Worm (Caenorhabditis elegans) whole organism, L4 larva: ENCODE data around the gene C54E4.4.
A peak's percentile ranks its signal among the peaks of the same experiment; 100 is the strongest.

Source experiments
- F10B5.3 ChIP-seq: sonication (generic microtip); optimal IDR thresholded peaks from 2 replicates; lab custom pipeline; 2016; ENCODE audit warnings: mild to moderate bottlenecking, missing genetic modification characterization, missing compliant biosample characterization
- F37D6.2 ChIP-seq: sonication (generic microtip); optimal IDR thresholded peaks from 2 replicates; lab custom pipeline; 2016; ENCODE audit warnings: mild to moderate bottlenecking, missing genetic modification characterization, missing compliant biosample characterization
- R02D3.7 ChIP-seq: fragments of 150-350 bp; sonication (generic microtip); optimal IDR thresholded peaks from 3 replicates; lab custom pipeline; 2014; ENCODE audit warnings: missing biosample characterization, missing genetic modification characterization
- Y48G9A.11 ChIP-seq: fragments of 200-800 bp; sonication (Bioruptor generic); IDR thresholded peaks from 2 replicates; pipeline ENCODE4 v1.3.6; 2022; ENCODE audit warnings: missing genetic modification reagents, missing genetic modification characterization, missing compliant biosample characterization
- Y75B8A.6 ChIP-seq: fragments of 200-800 bp; sonication (Bioruptor generic); IDR thresholded peaks from 2 replicates; pipeline ENCODE4 v1.3.6; 2022; ENCODE audit warnings: missing genetic modification reagents, missing genetic modification characterization, missing compliant biosample characterization
- ama-1 ChIP-seq: fragments of 150-350 bp; optimal IDR thresholded peaks from 2 replicates; lab custom pipeline; 2014; ENCODE audit warnings: inconsistent platforms, mixed read lengths
- ces-1 ChIP-seq: fragments of 150-350 bp; sonication (generic microtip); optimal IDR thresholded peaks from 4 replicates; lab custom pipeline; 2014; ENCODE audit warnings: missing biosample characterization, missing genetic modification reagents, missing genetic modification characterization
- dmd-6 ChIP-seq: fragments of 200-800 bp; sonication (Bioruptor generic); IDR thresholded peaks from 2 replicates; pipeline ENCODE4 v1.3.6; 2022; ENCODE audit warnings: missing genetic modification reagents, missing genetic modification characterization, missing compliant biosample characterization
- dpl-1 ChIP-seq: fragments of 150-350 bp; optimal IDR thresholded peaks from 2 replicates; lab custom pipeline; 2014; ENCODE audit warnings: missing biosample characterization, missing genetic modification reagents, missing genetic modification characterization
- duxl-1 ChIP-seq: sonication (generic microtip); optimal IDR thresholded peaks from 2 replicates; lab custom pipeline; 2016; ENCODE audit warnings: mild to moderate bottlenecking, missing genetic modification characterization, moderate library complexity, missing compliant biosample characterization; ENCODE audit not compliant: poor library complexity
- dve-1 ChIP-seq: sonication (generic microtip); optimal IDR thresholded peaks from 2 replicates; lab custom pipeline; 2017; ENCODE audit warnings: antibody characterized with exemption, mild to moderate bottlenecking, missing genetic modification characterization, missing compliant biosample characterization; ENCODE audit not compliant: insufficient read depth
- egl-27 ChIP-seq: sonication (generic microtip); optimal IDR thresholded peaks from 3 replicates; lab custom pipeline; 2017; ENCODE audit warnings: missing biosample characterization, missing genetic modification reagents, missing genetic modification characterization
- hif-1 ChIP-seq, 2 experiments: sonication (generic microtip); optimal IDR thresholded peaks; 2 replicates each; lab custom pipeline; 2016 to 2017; ENCODE audit warnings: missing compliant biosample characterization in 2 of 2, missing genetic modification characterization in 2 of 2, missing genetic modification reagents in 2 of 2, missing genotype in 2 of 2, mild to moderate bottlenecking in 1 of 2
- hlh-30 ChIP-seq: sonication (generic microtip); optimal IDR thresholded peaks from 2 replicates; lab custom pipeline; 2017; ENCODE audit warnings: antibody characterized with exemption, mild to moderate bottlenecking, missing genetic modification characterization, missing compliant biosample characterization; ENCODE audit not compliant: insufficient read depth
- hmg-1.1 ChIP-seq: fragments of 200-800 bp; sonication (Bioruptor generic); IDR thresholded peaks from 2 replicates; pipeline ENCODE4 v1.3.6; 2022; ENCODE audit warnings: missing genetic modification reagents, missing genetic modification characterization, missing compliant biosample characterization
- jun-1 ChIP-seq: fragments of 150-350 bp; optimal IDR thresholded peaks from 2 replicates; lab custom pipeline; 2014; ENCODE audit warnings: missing biosample characterization, missing genetic modification reagents, missing genetic modification characterization
- lin-1 ChIP-seq: fragments of 200-800 bp; sonication (Bioruptor generic); IDR thresholded peaks from 2 replicates; pipeline ENCODE4 v1.3.6; 2022; ENCODE audit warnings: missing genetic modification reagents, missing genetic modification characterization, missing compliant biosample characterization
- lin-29 ChIP-seq: fragments of 200-800 bp; sonication (Bioruptor generic); IDR thresholded peaks from 2 replicates; pipeline ENCODE4 v1.3.6; 2022; ENCODE audit warnings: missing genetic modification reagents, missing genetic modification characterization, missing compliant biosample characterization
- lin-38 ChIP-seq: fragments of 200-800 bp; sonication (Bioruptor generic); IDR thresholded peaks from 2 replicates; pipeline ENCODE4 v1.3.6; 2022; ENCODE audit warnings: missing genetic modification reagents, missing genetic modification characterization, missing compliant biosample characterization
- lsy-2 ChIP-seq, 2 experiments: fragments of 150-350 bp in 1 of 2; sonication (generic microtip) in 1 of 2; optimal IDR thresholded peaks; 2 replicates each; lab custom pipeline; 2014 to 2017; ENCODE audit warnings: missing biosample characterization in 2 of 2, missing genetic modification characterization in 2 of 2
- mdl-1 ChIP-seq, 2 experiments: fragments of 150-350 bp in 1 of 2; sonication (generic microtip) in 1 of 2; optimal IDR thresholded peaks; 2 replicates each; lab custom pipeline; 2014 to 2017; ENCODE audit warnings: missing biosample characterization in 2 of 2, missing genetic modification characterization in 2 of 2
- mep-1 ChIP-seq: fragments of 150-350 bp; sonication (generic microtip); optimal IDR thresholded peaks from 3 replicates; lab custom pipeline; 2014; ENCODE audit warnings: missing biosample characterization, missing genetic modification characterization
- mes-2 ChIP-seq: sonication (generic microtip); optimal IDR thresholded peaks from 2 replicates; lab custom pipeline; 2016; ENCODE audit warnings: missing genotype, mild to moderate bottlenecking, missing genetic modification characterization, missing compliant biosample characterization; ENCODE audit not compliant: poor library complexity, severe bottlenecking
- nhr-102 ChIP-seq: sonication (generic microtip); optimal IDR thresholded peaks from 2 replicates; lab custom pipeline; 2016; ENCODE audit warnings: mild to moderate bottlenecking, missing genetic modification characterization, moderate library complexity, missing compliant biosample characterization
- nhr-237 ChIP-seq: sonication (generic microtip); optimal IDR thresholded peaks from 2 replicates; lab custom pipeline; 2017; ENCODE audit warnings: missing biosample characterization, missing genetic modification characterization
- nhr-25 ChIP-seq: sonication (generic microtip); optimal IDR thresholded peaks from 2 replicates; lab custom pipeline; 2017; ENCODE audit warnings: missing genetic modification characterization, mild to moderate bottlenecking, missing compliant biosample characterization, antibody characterized with exemption, moderate library complexity, borderline replicate concordance; ENCODE audit not compliant: insufficient read depth
- nhr-28 ChIP-seq: fragments of 150-350 bp; optimal IDR thresholded peaks from 2 replicates; lab custom pipeline; 2014; ENCODE audit warnings: missing biosample characterization, missing genetic modification characterization
- nhr-48 ChIP-seq: sonication (generic microtip); optimal IDR thresholded peaks from 2 replicates; lab custom pipeline; 2016; ENCODE audit warnings: mild to moderate bottlenecking, missing genetic modification characterization, missing compliant biosample characterization
- nhr-6 ChIP-seq: fragments of 150-350 bp; optimal IDR thresholded peaks from 2 replicates; lab custom pipeline; 2014; ENCODE audit warnings: missing biosample characterization, missing genetic modification characterization
- nhr-77 ChIP-seq: fragments of 150-350 bp; optimal IDR thresholded peaks from 2 replicates; lab custom pipeline; 2014; ENCODE audit warnings: missing biosample characterization, missing genetic modification characterization
- pha-4 ChIP-seq, 2 experiments: fragments of 150-350 bp in 1 of 2; fragments of 200-800 bp in 1 of 2; sonication (Bioruptor generic) in 1 of 2; IDR thresholded peaks in 1 of 2; optimal IDR thresholded peaks in 1 of 2; 2 replicates each; pipeline versions ENCODE4 v1.3.6 to Lab custom; 2014 to 2022; ENCODE audit warnings: missing genetic modification characterization in 2 of 2, missing genetic modification reagents in 2 of 2, missing biosample characterization in 1 of 2, missing compliant biosample characterization in 1 of 2
- php-3 ChIP-seq: fragments of 200-800 bp; sonication (Bioruptor generic); IDR thresholded peaks from 2 replicates; pipeline ENCODE4 v1.3.6; 2022; ENCODE audit warnings: missing genetic modification reagents, missing genetic modification characterization, missing compliant biosample characterization
- pqm-1 ChIP-seq: sonication (generic microtip); optimal IDR thresholded peaks from 2 replicates; lab custom pipeline; 2017; ENCODE audit warnings: missing biosample characterization, missing genetic modification characterization
- rbr-2 ChIP-seq: sonication (generic microtip); optimal IDR thresholded peaks from 2 replicates; lab custom pipeline; 2016; ENCODE audit warnings: missing genotype, missing genetic modification characterization, missing compliant biosample characterization
- set-16 ChIP-seq: fragments of 200-800 bp; sonication (Bioruptor generic); IDR thresholded peaks from 2 replicates; pipeline ENCODE4 v1.3.6; 2022; ENCODE audit warnings: missing genetic modification reagents, missing genetic modification characterization, missing compliant biosample characterization
- snpc-4 ChIP-seq: fragments of 150-350 bp; optimal IDR thresholded peaks from 2 replicates; lab custom pipeline; 2014; ENCODE audit warnings: missing biosample characterization, missing genetic modification characterization
- spr-1 ChIP-seq: sonication (generic microtip); optimal IDR thresholded peaks from 2 replicates; lab custom pipeline; 2016; ENCODE audit warnings: mild to moderate bottlenecking, missing genetic modification characterization, missing compliant biosample characterization
- spr-3 ChIP-seq: fragments of 200-800 bp; sonication (Bioruptor generic); optimal IDR thresholded peaks from 2 replicates; lab custom pipeline; 2018; ENCODE audit warnings: mild to moderate bottlenecking, missing genetic modification characterization, missing compliant biosample characterization
- unc-130 ChIP-seq: sonication (generic microtip); optimal IDR thresholded peaks from 2 replicates; lab custom pipeline; 2016; ENCODE audit warnings: missing genetic modification reagents, missing genetic modification characterization, missing compliant biosample characterization
- unc-62 ChIP-seq, 3 experiments: fragments of 150-350 bp in 1 of 3; sonication (generic microtip); optimal IDR thresholded peaks in 2 of 3; peaks in 1 of 3; 1 replicate in 1 of 3; 2 replicates in 2 of 3; lab custom pipeline; 2014 to 2017; ENCODE audit warnings: missing biosample characterization in 3 of 3, missing genetic modification characterization in 3 of 3, missing genetic modification reagents in 3 of 3, missing genotype in 1 of 3
- zfp-3 ChIP-seq: fragments of 200-800 bp; sonication (Bioruptor generic); conservative IDR thresholded peaks from 2 replicates; pipeline ENCODE4 v1.3.6; 2022; ENCODE audit warnings: missing genetic modification reagents, missing genetic modification characterization, missing compliant biosample characterization
- ztf-7 ChIP-seq: fragments of 150-350 bp; optimal IDR thresholded peaks from 2 replicates; lab custom pipeline; 2014; ENCODE audit warnings: missing biosample characterization, missing genetic modification characterization

Gene C54E4.4

ce11 chrIV:2195598-2195997 is 27.2 kb upstream of the C54E4.4 start (continued):
- no peak for TF ChIP-seq rbr-2 (tag; lab: Kevin White, UChicago)

- TF ChIP-seq hif-1 (tag; optimal IDR thresholded peaks at IDR 0.05; lab: Kevin White, UChicago), result peak in 1 of 2 experiments; percentile 79
- TF ChIP-seq unc-62 (GFP tag; optimal IDR thresholded peaks at IDR 0.05 in 1 of 2; lab: Kevin White, UChicago), result peak in 1 of 2 experiments; percentile 68
- TF ChIP-seq unc-62 (tag; optimal IDR thresholded peaks at IDR 0.05; lab: Kevin White, UChicago), result no peak
- TF ChIP-seq nhr-48 (tag; lab: Kevin White, UChicago), result no peak
- no peak for TF ChIP-seq R02D3.7 (tag; lab: Kevin White, UChicago)
- TF ChIP-seq jun-1, result no peak
- TF ChIP-seq, all 104 proteins: peak for 2
Observed at ce11 chrIV:2193558-2193957, 25.1 kb upstream of the C54E4.4 start.

- TF ChIP-seq mdl-1 (tag; optimal IDR thresholded peaks at IDR 0.05; lab: Kevin White, UChicago), result no peak
- no peak for TF ChIP-seq nhr-237
- no peak for TF ChIP-seq hmg-1.1
- no peak for TF ChIP-seq egl-27
- TF ChIP-seq lsy-2 (tag; optimal IDR thresholded peaks at IDR 0.05; lab: Kevin White, UChicago), result peak in 1 of 2 experiments; percentile 5
- TF ChIP-seq nhr-28, result peak; percentile 26
- TF ChIP-seq dpl-1, result no peak
Observed at ce11 chrIV:2193037-2193436, 24.6 kb upstream of the C54E4.4 start.

- TF ChIP-seq unc-130 (GFP tag; lab: Kevin White, UChicago) (peak; percentile 23), F10B5.3 (tag; lab: Kevin White, UChicago) (peak; percentile 57), snpc-4 (tag; lab: Kevin White, UChicago) (no peak), duxl-1 (peak; percentile 31), lin-38 (peak; percentile 87), spr-1 (tag; lab: Kevin White, UChicago) (peak; percentile 65), pha-4 (GFP tag; IDR thresholded peaks at IDR 0.05; lab: Robert Waterston, UW) (peak; percentile 67; the same call in 1 of the 2 replicates), pha-4 (tag; optimal IDR thresholded peaks at IDR 0.05; lab: Kevin White, UChicago) (no peak), hmg-1.1 (peak; percentile 78), hif-1 (tag; optimal IDR thresholded peaks at IDR 0.05; lab: Kevin White, UChicago) (peak in 1 of 2 experiments; percentile 63), dve-1 (tag; lab: Kevin White, UChicago) (peak; percentile 82), lin-1 (GFP tag; lab: Robert Waterston, UW) (no peak), pqm-1 (tag; lab: Kevin White, UChicago) (no peak), zfp-3 (peak; percentile 83), hlh-30 (tag; lab: Kevin White, UChicago) (peak; percentile 73), ama-1 (lab: Kevin White, UChicago) (no peak), lsy-2 (tag; optimal IDR thresholded peaks at IDR 0.05; lab: Kevin White, UChicago) (peak; percentile 25 to 90), dmd-6 (GFP tag; lab: Robert Waterston, UW) (peak; percentile 82), nhr-25 (no peak), mes-2 (tag; lab: Kevin White, UChicago) (peak; percentile 92), nhr-102 (tag; lab: Kevin White, UChicago) (peak; percentile 85), Y75B8A.6 (GFP tag; lab: Robert Waterston, UW) (no peak), nhr-77 (tag; lab: Kevin White, UChicago) (peak; percentile 9), nhr-6 (tag; lab: Kevin White, UChicago) (peak; percentile 11), set-16 (GFP tag; lab: Robert Waterston, UW) (0 out of 2 replicates have a peak, but pooled peaks have one; percentile 10), Y48G9A.11 (GFP tag; lab: Robert Waterston, UW) (peak; percentile 42; the same call in 1 of the 2 replicates), ztf-7 (tag; lab: Kevin White, UChicago) (peak; percentile 55), dpl-1 (peak; percentile 98), mep-1 (tag; lab: Kevin White, UChicago) (peak; percentile 83), ces-1 (GFP tag; lab: Kevin White, UChicago) (no peak), nhr-48 (tag; lab: Kevin White, UChicago) (peak; percentile 49), php-3 (peak; percentile 62), lin-29 (0 out of 2 replicates have a peak, but pooled peaks have one; percentile 18), spr-3 (peak; percentile 62), mdl-1 (tag; optimal IDR thresholded peaks at IDR 0.05; lab: Kevin White, UChicago) (peak in 1 of 2 experiments; percentile 10), F37D6.2 (tag; lab: Kevin White, UChicago) (peak; percentile 73)
Observed at ce11 chrIV:2177545-2177944, 9.1 kb upstream of the C54E4.4 start, which contains the start of gene hrpu-2. Gene hrpu-2 (plus strand): TSS chrIV:2177896.
